Worm (Caenorhabditis elegans): ENCODE data around the gene unc-39.

Gene unc-39

ce11 chrV:14414964-14415564 is 42.2 kb downstream of the unc-39 start, which contains the start of the genes nxf-1 and C15H11.11 (continued):
- TF ChIP-seq mxl-1 (tag; optimal IDR thresholded peaks at IDR 0.05) (no peak), sptf-2 (GFP tag; optimal IDR thresholded peaks at IDR 0.05) (no peak), ceh-100 (GFP tag; IDR thresholded peaks at IDR 0.05) (peak; percentile 44; the same call in 1 of the 2 replicates), Y79H2A.3 (GFP tag; conservative IDR thresholded peaks at IDR 0.05) (no peak), mel-28 (tag; optimal IDR thresholded peaks at IDR 0.05; ENCODE audit: borderline replicate concordance) (no peak), madf-6 (GFP tag; IDR thresholded peaks at IDR 0.05) (0 out of 2 replicates have a peak, but pooled peaks have one; percentile 22), attf-3 (GFP tag; conservative IDR thresholded peaks at IDR 0.05) (no peak), dox-1 (GFP tag; IDR thresholded peaks at IDR 0.05) (peak; percentile 55), madf-8 (GFP tag; conservative IDR thresholded peaks at IDR 0.05) (no peak), lsl-1 (GFP tag; optimal IDR thresholded peaks at IDR 0.05) (peak; percentile 77), lag-1 (GFP tag; IDR thresholded peaks at IDR 0.05) (no peak), lin-35 (GFP tag; optimal IDR thresholded peaks at IDR 0.05) (peak in 1 of 3 experiments; percentile 33), ztf-26 (tag; optimal IDR thresholded peaks at IDR 0.05) (no peak), lin-40 (tag; optimal IDR thresholded peaks at IDR 0.05) (peak; percentile 68), hsf-1 (GFP tag; IDR thresholded peaks at IDR 0.05) (0 out of 2 replicates have a peak, but pooled peaks have one; percentile 35), Y67H2A.10 (GFP tag; conservative IDR thresholded peaks at IDR 0.05) (no peak), lin-54 (GFP tag; optimal IDR thresholded peaks at IDR 0.05) (peak; percentile 39), rcor-1 (GFP tag; IDR thresholded peaks at IDR 0.05) (0 out of 2 replicates have a peak, but pooled peaks have one; percentile 36), ceh-40 (GFP tag; IDR thresholded peaks at IDR 0.05) (no peak), tbx-9 (tag; optimal IDR thresholded peaks at IDR 0.05; ENCODE audit: borderline replicate concordance) (no peak), let-607 (tag; optimal IDR thresholded peaks at IDR 0.05) (peak in 1 of 2 experiments; percentile 10), lin-26 (GFP tag; IDR thresholded peaks at IDR 0.05) (0 out of 2 replicates have a peak, but pooled peaks have one; percentile 5), nhr-179 (tag; optimal IDR thresholded peaks at IDR 0.05) (no peak), C06A6.2 (GFP tag; conservative IDR thresholded peaks at IDR 0.05) (no peak), aptf-2 (GFP tag; conservative IDR thresholded peaks at IDR 0.05) (no peak), K12H6.12 (tag; optimal IDR thresholded peaks at IDR 0.05) (no peak), B0336.3 (GFP tag; IDR thresholded peaks at IDR 0.05) (peak; percentile 14; the same call in 1 of the 2 replicates), cebp-2 (GFP tag; IDR thresholded peaks at IDR 0.05) (no peak), nfyb-1 (GFP tag; IDR thresholded peaks at IDR 0.05) (peak; percentile 60; the same call in 1 of the 2 replicates), Y53G8AR.9 (GFP tag; conservative IDR thresholded peaks at IDR 0.05) (peak; percentile 63; the same call in 1 of the 2 replicates), cebp-1 (GFP tag; IDR thresholded peaks at IDR 0.05) (peak; percentile 54; the same call in 1 of the 2 replicates), cebp-1 (tag; optimal IDR thresholded peaks at IDR 0.05) (peak; percentile 90), dpff-1 (tag; optimal IDR thresholded peaks at IDR 0.05) (no peak), D2030.7 (GFP tag; IDR thresholded peaks at IDR 0.05) (no peak), nhr-80 (tag; optimal IDR thresholded peaks at IDR 0.05) (peak; percentile 83), attf-5 (GFP tag; optimal IDR thresholded peaks at IDR 0.05) (peak; percentile 56), tlf-1 (GFP tag; optimal IDR thresholded peaks at IDR 0.05) (peak; percentile 3), tbp1 (GFP tag; optimal IDR thresholded peaks at IDR 0.05) (peak; percentile 19), snpc-4 (GFP tag; optimal IDR thresholded peaks at IDR 0.05) (no peak), snpc-4 (tag; optimal IDR thresholded peaks at IDR 0.05) (peak in 3 of 4 experiments; percentile 50 to 72 (median 61))

Data from whole organism, young adult.